Fruit fly (Drosophila melanogaster): ENCODE data around the gene Pcyt1.

Pcyt1 gene

dm6 chr3L:1548345-1548970 lies 2.6 kb downstream of the Pcyt1 start:
- TF ChIP-seq tj (GFP tag; optimal IDR thresholded peaks at IDR 0.05): peak; percentile 47
- peak; percentile 17 for TF ChIP-seq Crg-1 (GFP tag; optimal IDR thresholded peaks at IDR 0.05)
- TF ChIP-seq Clk (GFP tag; optimal IDR thresholded peaks at IDR 0.05): no peak
- TF ChIP-seq CG1620 (GFP tag; optimal IDR thresholded peaks at IDR 0.05): no peak
- TF ChIP-seq CG5204 (GFP tag; optimal IDR thresholded peaks at IDR 0.05): peak; percentile 82
- peak; percentile 70 for TF ChIP-seq bab1 (GFP tag; optimal IDR thresholded peaks at IDR 0.05)
- peak; percentile 6 for TF ChIP-seq ovo (GFP tag; optimal IDR thresholded peaks at IDR 0.05)
- TF ChIP-seq Mnt (GFP tag; optimal IDR thresholded peaks at IDR 0.05): peak; percentile 31
- no peak for TF ChIP-seq cnc (optimal IDR thresholded peaks at IDR 0.05)
- peak; percentile 76 for TF ChIP-seq CG7045 (GFP tag; optimal IDR thresholded peaks at IDR 0.05)
- peak; percentile 78 for TF ChIP-seq toe (GFP tag; optimal IDR thresholded peaks at IDR 0.05)
- TF ChIP-seq CG14711 (tag; optimal IDR thresholded peaks at IDR 0.05): peak; percentile 50
- TF ChIP-seq CG11617 (GFP tag; optimal IDR thresholded peaks at IDR 0.05): peak; percentile 80
- peak; percentile 82 for TF ChIP-seq CG33017 (tag; optimal IDR thresholded peaks at IDR 0.05)
- peak; percentile 97 for TF ChIP-seq kay (GFP tag; ENCODE audit: borderline replicate concordance)
- TF ChIP-seq CG12768 (GFP tag; optimal IDR thresholded peaks at IDR 0.05): peak; percentile 92
- peak; percentile 55 for TF ChIP-seq pad (GFP tag; optimal IDR thresholded peaks at IDR 0.05)
- TF ChIP-seq cic (GFP tag; optimal IDR thresholded peaks at IDR 0.05): peak; percentile 94
- peak; percentile 63 for TF ChIP-seq Hr96 (GFP tag; optimal IDR thresholded peaks at IDR 0.05)
- TF ChIP-seq CG7101 (tag; optimal IDR thresholded peaks at IDR 0.05): peak; percentile 75

DNA sequence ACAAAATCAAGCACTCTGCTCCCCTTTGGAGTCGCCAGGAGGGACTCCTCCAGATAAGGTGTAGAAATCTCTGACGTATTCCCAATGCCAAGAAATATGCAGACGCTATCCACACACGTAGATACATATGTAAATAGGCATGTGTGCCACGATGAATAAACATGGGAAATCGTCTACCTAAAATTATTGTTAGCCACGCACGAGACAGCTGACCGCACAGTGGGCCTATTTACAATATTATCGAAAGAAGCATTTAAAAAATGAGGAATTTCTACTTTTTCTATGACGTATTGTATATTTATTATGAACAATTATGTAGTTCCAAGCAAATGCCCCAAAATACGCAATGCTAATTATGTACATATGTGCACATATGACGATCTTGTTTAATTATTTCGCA lies 3.3 kb downstream of the Pcyt1 start:
- no peak for TF ChIP-seq tj (GFP tag; optimal IDR thresholded peaks at IDR 0.05)

DNA sequence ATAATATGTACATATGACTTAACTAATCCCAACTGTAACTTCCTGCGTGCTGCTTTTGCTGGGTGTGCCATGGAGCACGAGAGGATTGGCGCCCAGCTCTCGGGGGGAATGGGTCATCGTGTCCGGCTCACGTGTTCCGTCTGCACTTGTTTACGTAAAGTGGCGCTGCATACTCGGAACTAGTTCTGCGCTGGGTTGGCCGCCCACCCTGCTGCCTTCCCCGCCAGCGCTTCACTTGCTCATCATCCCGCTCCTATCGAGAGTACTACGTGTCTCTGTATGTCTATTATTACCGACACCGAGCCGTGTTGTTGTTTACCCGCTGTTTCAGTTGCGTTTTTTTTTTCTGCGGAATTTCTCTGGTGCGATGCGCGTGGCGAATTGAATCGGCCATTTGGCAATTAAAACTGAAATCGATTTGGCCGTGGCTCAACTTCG lies 3.8 kb downstream of the Pcyt1 start:
- TF ChIP-seq CG11617 (GFP tag; optimal IDR thresholded peaks at IDR 0.05): peak; percentile 28
- no peak for TF ChIP-seq CG14711 (tag; optimal IDR thresholded peaks at IDR 0.05)
- TF ChIP-seq cic (GFP tag; optimal IDR thresholded peaks at IDR 0.05): peak; percentile 61
- peak; percentile 91 for TF ChIP-seq Mnt (GFP tag; optimal IDR thresholded peaks at IDR 0.05)
- no peak for TF ChIP-seq toe (GFP tag; optimal IDR thresholded peaks at IDR 0.05)
- peak; percentile 19 for TF ChIP-seq CG12768 (GFP tag; optimal IDR thresholded peaks at IDR 0.05)

dm6 chr3L:1550914-1551313 lies 5.0 kb downstream of the Pcyt1 start:
- TF ChIP-seq CG14711 (tag; optimal IDR thresholded peaks at IDR 0.05) (no peak), tj (GFP tag; optimal IDR thresholded peaks at IDR 0.05) (no peak), bab1 (GFP tag; optimal IDR thresholded peaks at IDR 0.05) (no peak), CG1620 (GFP tag; optimal IDR thresholded peaks at IDR 0.05) (no peak)

DNA sequence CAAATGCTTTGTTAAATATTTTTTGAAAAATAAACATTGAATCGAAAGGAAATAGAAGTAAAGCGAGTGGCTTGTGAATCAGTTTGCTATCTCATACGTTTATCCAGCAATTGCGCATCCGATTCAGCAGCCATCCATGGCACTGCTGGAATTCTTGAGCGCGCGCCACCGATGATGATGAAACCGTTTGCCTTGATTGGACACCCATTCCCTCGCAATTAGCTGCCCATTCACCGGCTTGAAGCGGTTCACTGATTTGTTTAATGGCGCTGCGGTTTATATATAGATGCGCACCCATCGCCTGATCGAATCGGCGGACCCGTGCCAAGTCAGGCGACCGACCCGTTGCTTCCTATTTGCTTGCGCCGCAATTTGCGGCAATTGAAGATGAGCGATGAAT lies 7.3 kb downstream of the Pcyt1 start, which contains the start of gene Pcyt2:
TSS of gene Pcyt2 (plus strand) at position 301 of the 400 bp plus-strand sequence.
- TF ChIP-seq tj (GFP tag; optimal IDR thresholded peaks at IDR 0.05): no peak
- TF ChIP-seq CG12768 (GFP tag; optimal IDR thresholded peaks at IDR 0.05): no peak
- no peak for TF ChIP-seq CG33017 (tag; optimal IDR thresholded peaks at IDR 0.05)
- TF ChIP-seq cic (GFP tag; optimal IDR thresholded peaks at IDR 0.05): no peak
- TF ChIP-seq CG5204 (GFP tag; optimal IDR thresholded peaks at IDR 0.05): no peak
- TF ChIP-seq kay (GFP tag; ENCODE audit: borderline replicate concordance): no peak
- no peak for TF ChIP-seq Crg-1 (GFP tag; optimal IDR thresholded peaks at IDR 0.05)
- TF ChIP-seq CG14711 (tag; optimal IDR thresholded peaks at IDR 0.05): no peak
- no peak for TF ChIP-seq pad (GFP tag; optimal IDR thresholded peaks at IDR 0.05)
- TF ChIP-seq CG1620 (GFP tag; optimal IDR thresholded peaks at IDR 0.05): no peak
- no peak for TF ChIP-seq CG7045 (GFP tag; optimal IDR thresholded peaks at IDR 0.05)
- TF ChIP-seq Mnt (GFP tag; optimal IDR thresholded peaks at IDR 0.05): no peak
- no peak for TF ChIP-seq CG7101 (tag; optimal IDR thresholded peaks at IDR 0.05)
- TF ChIP-seq Clk (GFP tag; optimal IDR thresholded peaks at IDR 0.05): no peak
- TF ChIP-seq ovo (GFP tag; optimal IDR thresholded peaks at IDR 0.05): no peak
- TF ChIP-seq cnc (optimal IDR thresholded peaks at IDR 0.05): no peak

DNA sequence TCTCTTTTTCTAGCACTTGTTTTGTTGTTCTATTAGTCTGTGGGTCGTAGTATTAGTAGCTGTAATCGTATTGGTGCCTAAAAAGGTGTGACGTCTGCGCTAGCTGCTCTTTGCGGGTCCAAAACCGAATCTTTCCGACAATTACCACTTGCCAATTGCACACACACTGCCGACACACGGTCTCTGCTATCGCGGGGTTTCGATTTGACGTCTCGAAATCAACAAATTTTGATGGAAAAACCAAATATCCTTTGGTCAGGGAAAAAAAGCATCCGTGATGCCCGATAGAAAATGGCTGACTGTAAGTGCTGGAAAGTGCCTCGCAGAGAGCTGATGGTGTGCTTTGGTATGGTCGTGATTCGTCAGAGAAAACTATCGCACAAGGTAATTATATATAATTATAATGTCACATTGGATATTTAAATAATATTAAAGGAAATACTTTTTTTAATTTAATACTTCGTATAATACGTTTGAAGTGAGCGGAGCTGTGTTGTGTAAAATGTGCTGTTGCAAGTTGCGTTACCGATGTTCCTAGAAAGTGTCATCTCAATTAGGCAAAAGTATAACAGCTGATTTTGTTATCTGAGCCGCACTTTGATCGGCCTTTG lies 12.4 kb downstream of the Pcyt1 start, which contains the start of the genes Pex10 and CG12099:
TSS of gene Pex10 (plus strand) at position 51 of the 611 bp plus-strand sequence.
TSS of gene CG12099 (minus strand) at position 307 of the 611 bp plus-strand sequence.
- no peak for TF ChIP-seq kay (GFP tag; ENCODE audit: borderline replicate concordance)
- TF ChIP-seq CG5204 (GFP tag; optimal IDR thresholded peaks at IDR 0.05): no peak
- peak; percentile 94 for TF ChIP-seq toe (GFP tag; optimal IDR thresholded peaks at IDR 0.05)
- TF ChIP-seq pad (GFP tag; optimal IDR thresholded peaks at IDR 0.05): peak; percentile 83
- peak; percentile 83 for TF ChIP-seq Hr96 (GFP tag; optimal IDR thresholded peaks at IDR 0.05)
- peak; percentile 93 for TF ChIP-seq CG7101 (tag; optimal IDR thresholded peaks at IDR 0.05)
- peak; percentile 66 for TF ChIP-seq cic (GFP tag; optimal IDR thresholded peaks at IDR 0.05)
- TF ChIP-seq CG1620 (GFP tag; optimal IDR thresholded peaks at IDR 0.05): peak; percentile 90
- peak; percentile 84 for TF ChIP-seq tj (GFP tag; optimal IDR thresholded peaks at IDR 0.05)
- peak; percentile 95 for TF ChIP-seq CG11617 (GFP tag; optimal IDR thresholded peaks at IDR 0.05)
- peak; percentile 93 for TF ChIP-seq Crg-1 (GFP tag; optimal IDR thresholded peaks at IDR 0.05)
- TF ChIP-seq ovo (GFP tag; optimal IDR thresholded peaks at IDR 0.05): peak; percentile 86
- peak; percentile 93 for TF ChIP-seq Clk (GFP tag; optimal IDR thresholded peaks at IDR 0.05)
- peak; percentile 83 for TF ChIP-seq CG14711 (tag; optimal IDR thresholded peaks at IDR 0.05)
- TF ChIP-seq cnc (optimal IDR thresholded peaks at IDR 0.05): no peak
- TF ChIP-seq bab1 (GFP tag; optimal IDR thresholded peaks at IDR 0.05): peak; percentile 91
- TF ChIP-seq CG7045 (GFP tag; optimal IDR thresholded peaks at IDR 0.05): peak; percentile 89
- TF ChIP-seq Mnt (GFP tag; optimal IDR thresholded peaks at IDR 0.05): peak; percentile 92
- TF ChIP-seq CG33017 (tag; optimal IDR thresholded peaks at IDR 0.05): peak; percentile 86
- peak; percentile 95 for TF ChIP-seq CG12768 (GFP tag; optimal IDR thresholded peaks at IDR 0.05)
